Fruit fly (Drosophila melanogaster) whole organism, embryonic: Measurements from ENCODE around the gene CG5399.

ENCODE experiments used
- Atf6 ChIP-seq: fragments of 200-800 bp; sonication (Bioruptor generic); IDR thresholded peaks from 2 replicates; pipeline ENCODE4 v1.3.6; 2022; ENCODE audit warnings: missing biosample characterization, missing genetic modification characterization
- BEAF-32 ChIP-seq: fragments of 200-800 bp; sonication (Bioruptor generic); optimal IDR thresholded peaks from 3 replicates; lab custom pipeline; 2017; ENCODE audit warnings: missing biosample characterization, missing genetic modification characterization, mild to moderate bottlenecking, moderate library complexity, missing genetic modification reagents
- CG10267 ChIP-seq: fragments of 200-800 bp; sonication (Bioruptor generic); optimal IDR thresholded peaks from 2 replicates; lab custom pipeline; 2018; ENCODE audit warnings: missing biosample characterization, mild to moderate bottlenecking, missing genetic modification characterization, moderate library complexity
- CG10274 ChIP-seq: fragments of 200-800 bp; sonication (Bioruptor generic); optimal IDR thresholded peaks from 3 replicates; lab custom pipeline; 2017; ENCODE audit warnings: missing biosample characterization, mild to moderate bottlenecking, missing genetic modification characterization
- CG11247 ChIP-seq: fragments of 200-800 bp; sonication (Bioruptor generic); IDR thresholded peaks from 2 replicates; pipeline ENCODE4 v1.3.6; 2022; ENCODE audit warnings: missing biosample characterization, missing genetic modification characterization
- CG11398 ChIP-seq: fragments of 200-800 bp; sonication (Bioruptor generic); optimal IDR thresholded peaks from 2 replicates; lab custom pipeline; 2016; ENCODE audit warnings: missing biosample characterization, missing genetic modification characterization
- CG13296 ChIP-seq: fragments of 200-800 bp; sonication (Bioruptor generic); optimal IDR thresholded peaks from 3 replicates; lab custom pipeline; 2018; ENCODE audit warnings: missing biosample characterization, mild to moderate bottlenecking, missing genetic modification characterization
- CG14441 ChIP-seq: fragments of 200-800 bp; sonication (Bioruptor generic); IDR thresholded peaks from 2 replicates; pipeline ENCODE4 v1.3.6; 2022; ENCODE audit warnings: missing biosample characterization, missing genetic modification characterization
- CG14860 ChIP-seq: fragments of 200-800 bp; sonication (Bioruptor generic); IDR thresholded peaks from 3 replicates; pipeline ENCODE4 v1.3.6; 2022; ENCODE audit warnings: missing biosample characterization, missing genetic modification characterization; ENCODE audit not compliant: partially characterized antibody
- CG15011 ChIP-seq: fragments of 200-800 bp; sonication (Bioruptor generic); optimal IDR thresholded peaks from 3 replicates; lab custom pipeline; 2018; ENCODE audit warnings: missing biosample characterization, mild to moderate bottlenecking, missing genetic modification characterization
- CG15514 ChIP-seq: fragments of 200-800 bp; sonication (Bioruptor generic); optimal IDR thresholded peaks from 3 replicates; lab custom pipeline; 2017; ENCODE audit warnings: missing biosample characterization, missing genetic modification characterization, mild to moderate bottlenecking, moderate library complexity, missing genetic modification reagents
- CG2129 ChIP-seq: fragments of 200-800 bp; sonication (Bioruptor generic); IDR thresholded peaks from 2 replicates; pipeline ENCODE4 v1.3.6; 2022; ENCODE audit warnings: missing biosample characterization, missing genetic modification characterization; ENCODE audit not compliant: partially characterized antibody
- CG2199 ChIP-seq: fragments of 200-800 bp; sonication (Bioruptor generic); IDR thresholded peaks from 3 replicates; pipeline ENCODE4 v1.3.6; 2022; ENCODE audit warnings: missing biosample characterization, missing genetic modification characterization
- CG2889 ChIP-seq: fragments of 200-800 bp; sonication (Bioruptor generic); IDR thresholded peaks from 3 replicates; pipeline ENCODE4 v1.3.6; 2022; ENCODE audit warnings: missing biosample characterization, missing genetic modification characterization
- CG3407 ChIP-seq: fragments of 200-800 bp; sonication (Bioruptor generic); optimal IDR thresholded peaks from 2 replicates; lab custom pipeline; 2018; ENCODE audit warnings: missing biosample characterization, mild to moderate bottlenecking, missing genetic modification characterization
- CG4404 ChIP-seq: fragments of 200-800 bp; sonication (Bioruptor generic); IDR thresholded peaks from 2 replicates; pipeline ENCODE4 v1.3.6; 2022; ENCODE audit warnings: missing biosample characterization, missing genetic modification characterization
- CG7372 ChIP-seq: fragments of 200-800 bp; sonication (Bioruptor generic); IDR thresholded peaks from 2 replicates; pipeline ENCODE4 v1.3.6; 2022; ENCODE audit warnings: missing biosample characterization, missing genetic modification characterization
- CG7928 ChIP-seq: fragments of 200-800 bp; sonication (Bioruptor generic); optimal IDR thresholded peaks from 2 replicates; lab custom pipeline; 2017; ENCODE audit warnings: missing biosample characterization, mild to moderate bottlenecking, missing genetic modification characterization
- CG7987 ChIP-seq: fragments of 200-800 bp; sonication (Bioruptor generic); optimal IDR thresholded peaks from 2 replicates; lab custom pipeline; 2018; ENCODE audit warnings: missing biosample characterization, mild to moderate bottlenecking, missing genetic modification characterization, moderate library complexity
- CG8089 ChIP-seq: fragments of 200-800 bp; sonication (Bioruptor generic); optimal IDR thresholded peaks from 3 replicates; lab custom pipeline; 2016; ENCODE audit warnings: missing biosample characterization, missing genetic modification characterization
- CG9437 ChIP-seq: fragments of 200-800 bp; sonication (Bioruptor generic); optimal IDR thresholded peaks from 2 replicates; lab custom pipeline; 2018; ENCODE audit warnings: missing biosample characterization, mild to moderate bottlenecking, missing genetic modification characterization
- CHES-1-like ChIP-seq: fragments of 200-800 bp; sonication (Bioruptor generic); optimal IDR thresholded peaks from 2 replicates; lab custom pipeline; 2016; ENCODE audit warnings: missing biosample characterization, missing genetic modification characterization
- CkIIα-i1 ChIP-seq: fragments of 200-800 bp; sonication (Bioruptor generic); IDR thresholded peaks from 2 replicates; pipeline ENCODE4 v1.3.6; 2022; ENCODE audit warnings: missing biosample characterization, missing genetic modification characterization
- Hmx ChIP-seq: fragments of 200-800 bp; sonication (Bioruptor generic); optimal IDR thresholded peaks from 2 replicates; lab custom pipeline; 2016; ENCODE audit warnings: missing biosample characterization, missing genetic modification characterization
- Hr3 ChIP-seq: fragments of 200-800 bp; sonication (Bioruptor generic); optimal IDR thresholded peaks from 3 replicates; lab custom pipeline; 2016; ENCODE audit warnings: missing biosample characterization, missing genetic modification characterization
- MTF-1 ChIP-seq: fragments of 200-800 bp; sonication (Bioruptor generic); optimal IDR thresholded peaks from 2 replicates; lab custom pipeline; 2018; ENCODE audit warnings: missing biosample characterization, mild to moderate bottlenecking, missing genetic modification characterization, borderline replicate concordance
- Med ChIP-seq: fragments of 200-800 bp; sonication (Bioruptor generic); peaks from one replicate; lab custom pipeline; 2016; ENCODE audit warnings: missing biosample characterization, missing genetic modification characterization, mild to moderate bottlenecking, inconsistent platforms, moderate library complexity
- Mes4 ChIP-seq: fragments of 200-800 bp; sonication (Bioruptor generic); optimal IDR thresholded peaks from 2 replicates; lab custom pipeline; 2016; ENCODE audit warnings: missing biosample characterization, missing genetic modification characterization
- Myb ChIP-seq: fragments of 200-800 bp; sonication (Bioruptor generic); optimal IDR thresholded peaks from 2 replicates; lab custom pipeline; 2016; ENCODE audit warnings: missing biosample characterization, missing genetic modification characterization
- Nf-YC ChIP-seq: fragments of 200-800 bp; optimal IDR thresholded peaks from 3 replicates; lab custom pipeline; 2019; ENCODE audit warnings: missing biosample characterization, mild to moderate bottlenecking, missing genetic modification characterization, moderate library complexity
- Poxn ChIP-seq: fragments of 200-800 bp; sonication (Bioruptor generic); IDR thresholded peaks from 2 replicates; pipeline ENCODE4 v1.3.6; 2022; ENCODE audit warnings: missing biosample characterization, missing genetic modification characterization
- ac ChIP-seq: fragments of 200-800 bp; sonication (Bioruptor generic); optimal IDR thresholded peaks from 3 replicates; lab custom pipeline; 2017; ENCODE audit warnings: missing biosample characterization, mild to moderate bottlenecking, missing genetic modification characterization
- az2 ChIP-seq: fragments of 200-800 bp; sonication (Bioruptor generic); optimal IDR thresholded peaks from 3 replicates; lab custom pipeline; 2016; ENCODE audit warnings: missing biosample characterization, missing genetic modification characterization
- chinmo ChIP-seq: fragments of 200-800 bp; sonication (Bioruptor generic); IDR thresholded peaks from 4 replicates; pipeline ENCODE4 v1.3.6; 2022; ENCODE audit warnings: missing biosample characterization, missing genetic modification characterization; ENCODE audit not compliant: partially characterized antibody
- chm ChIP-seq: fragments of 200-800 bp; sonication (Bioruptor generic); IDR thresholded peaks from 2 replicates; pipeline ENCODE4 v1.3.6; 2022; ENCODE audit warnings: missing biosample characterization, missing genetic modification characterization
- fd3F ChIP-seq: fragments of 200-800 bp; sonication (Bioruptor generic); optimal IDR thresholded peaks from 2 replicates; lab custom pipeline; 2018; ENCODE audit warnings: missing biosample characterization, mild to moderate bottlenecking, missing genetic modification characterization, moderate library complexity
- gcm ChIP-seq: fragments of 200-800 bp; sonication (Bioruptor generic); optimal IDR thresholded peaks from 2 replicates; lab custom pipeline; 2019; ENCODE audit warnings: missing biosample characterization, mild to moderate bottlenecking, missing genetic modification characterization, moderate library complexity
- hb ChIP-seq: fragments of 200-800 bp; sonication (Bioruptor generic); IDR thresholded peaks from 3 replicates; pipeline ENCODE4 v1.3.6; 2022; ENCODE audit warnings: missing biosample characterization, missing genetic modification characterization; ENCODE audit not compliant: partially characterized antibody
- lab ChIP-seq: fragments of 200-800 bp; sonication (Bioruptor generic); optimal IDR thresholded peaks from 3 replicates; lab custom pipeline; 2017; ENCODE audit warnings: missing biosample characterization, missing genetic modification characterization, mild to moderate bottlenecking, moderate library complexity, missing genetic modification reagents
- mld ChIP-seq: fragments of 200-800 bp; sonication (Bioruptor generic); IDR thresholded peaks from 3 replicates; pipeline ENCODE4 v1.3.6; 2022; ENCODE audit warnings: missing biosample characterization, missing genetic modification characterization; ENCODE audit not compliant: partially characterized antibody
- oc ChIP-seq: fragments of 200-800 bp; sonication (Bioruptor generic); optimal IDR thresholded peaks from 2 replicates; lab custom pipeline; 2018; ENCODE audit warnings: missing biosample characterization, mild to moderate bottlenecking, missing genetic modification characterization, moderate library complexity
- p53 ChIP-seq: fragments of 200-800 bp; sonication (Bioruptor generic); optimal IDR thresholded peaks from 2 replicates; lab custom pipeline; 2016; ENCODE audit warnings: missing biosample characterization, missing genetic modification characterization
- pnt ChIP-seq: fragments of 200-800 bp; sonication (Bioruptor generic); optimal IDR thresholded peaks from 3 replicates; lab custom pipeline; 2016; ENCODE audit warnings: missing biosample characterization, missing genetic modification characterization
- pros ChIP-seq: fragments of 200-800 bp; sonication (Bioruptor generic); optimal IDR thresholded peaks from 3 replicates; lab custom pipeline; 2019; ENCODE audit warnings: missing biosample characterization, mild to moderate bottlenecking, missing genetic modification characterization, moderate library complexity
- pzg ChIP-seq: fragments of 200-800 bp; sonication (Bioruptor generic); optimal IDR thresholded peaks from 3 replicates; lab custom pipeline; 2018; ENCODE audit warnings: missing biosample characterization, mild to moderate bottlenecking, missing genetic modification characterization, moderate library complexity
- repo ChIP-seq: fragments of 200-800 bp; sonication (Bioruptor generic); optimal IDR thresholded peaks from 2 replicates; lab custom pipeline; 2016; ENCODE audit warnings: missing biosample characterization, missing genetic modification characterization
- sens-2 ChIP-seq: fragments of 200-800 bp; sonication (Bioruptor generic); IDR thresholded peaks from 2 replicates; pipeline ENCODE4 v1.3.6; 2022; ENCODE audit warnings: missing biosample characterization, missing genetic modification characterization
- sna ChIP-seq: fragments of 200-800 bp; sonication (Bioruptor generic); IDR thresholded peaks from 2 replicates; pipeline ENCODE4 v1.3.6; 2022; ENCODE audit warnings: missing biosample characterization, missing genetic modification characterization; ENCODE audit not compliant: partially characterized antibody
- tna ChIP-seq: fragments of 200-800 bp; sonication (Bioruptor generic); IDR thresholded peaks from 2 replicates; pipeline ENCODE4 v1.3.6; 2022; ENCODE audit warnings: missing biosample characterization, missing genetic modification characterization; ENCODE audit not compliant: partially characterized antibody
- unc-4 ChIP-seq: fragments of 200-800 bp; sonication (Bioruptor generic); IDR thresholded peaks from 2 replicates; pipeline ENCODE4 v1.3.6; 2022; ENCODE audit warnings: missing biosample characterization, missing genetic modification characterization; ENCODE audit not compliant: partially characterized antibody

The CG5399 gene

dm6 chr3R:15665962-15666361 lies 29.1 kb upstream of the CG5399 start, which contains the start of gene pxb (continued):
- TF ChIP-seq ac (GFP tag; lab: Kevin White, UChicago) (peak; percentile 49), Nf-YC (peak; percentile 17), CG4404 (GFP tag; lab: Robert Waterston, UW) (no peak), pros (peak; percentile 61), tna (GFP tag; lab: Robert Waterston, UW) (peak; percentile 46; the same call in 1 of the 2 replicates), sens-2 (GFP tag; lab: Robert Waterston, UW) (0 out of 2 replicates have a peak, but pooled peaks have one; percentile 21), CG11247 (no peak), Hmx (GFP tag; lab: Kevin White, UChicago) (no peak), mld (peak; percentile 64; the same call in 1 of the 3 replicates), gcm (GFP tag; lab: Kevin White, UChicago) (peak; percentile 20), Mes4 (GFP tag; lab: Kevin White, UChicago) (no peak), CG11398 (GFP tag; lab: Kevin White, UChicago) (peak; percentile 39), CG7928 (GFP tag; lab: Kevin White, UChicago) (no peak), CG10267 (tag; lab: Kevin White, UChicago) (peak; percentile 0), MTF-1 (GFP tag; lab: Kevin White, UChicago) (peak; percentile 0), CG7987 (no peak), chinmo (GFP tag; lab: Robert Waterston, UW) (peak; percentile 86; the same call in 3 of the 4 replicates), CG2889 (no peak), Hr3 (GFP tag; lab: Kevin White, UChicago) (no peak), repo (GFP tag; lab: Kevin White, UChicago) (no peak), az2 (GFP tag; lab: Kevin White, UChicago) (no peak), chm (GFP tag; lab: Robert Waterston, UW) (peak; percentile 92), Atf6 (GFP tag; lab: Robert Waterston, UW) (no peak), Poxn (GFP tag; lab: Robert Waterston, UW) (no peak), unc-4 (GFP tag; lab: Robert Waterston, UW) (no peak), CG14860 (GFP tag; lab: Robert Waterston, UW) (no peak), hb (GFP tag; lab: Robert Waterston, UW) (no peak), BEAF-32 (no peak), Myb (no peak), oc (peak; percentile 84), CG14441 (no peak), pnt (no peak), CG10274 (GFP tag; lab: Kevin White, UChicago) (no peak), CHES-1-like (GFP tag; lab: Kevin White, UChicago) (no peak), Med (GFP tag; lab: Kevin White, UChicago) (peak; percentile 85), CG3407 (no peak), sna (GFP tag; lab: Robert Waterston, UW) (0 out of 2 replicates have a peak, but pooled peaks have one; percentile 32), CG15514 (GFP tag; lab: Kevin White, UChicago) (no peak), CkIIα-i1 (no peak), CG15011 (GFP tag; lab: Kevin White, UChicago) (no peak), CG8089 (GFP tag; lab: Kevin White, UChicago) (no peak), p53 (GFP tag; lab: Kevin White, UChicago) (no peak), lab (GFP tag; lab: Kevin White, UChicago) (peak; percentile 2), CG2129 (GFP tag; lab: Robert Waterston, UW) (no peak), pzg (GFP tag; lab: Kevin White, UChicago) (no peak), CG7372 (GFP tag; lab: Robert Waterston, UW) (no peak), fd3F (GFP tag; lab: Kevin White, UChicago) (no peak), CG13296 (GFP tag; lab: Kevin White, UChicago) (no peak), CG2199 (GFP tag; lab: Robert Waterston, UW) (peak; percentile 98), CG9437 (GFP tag; lab: Kevin White, UChicago) (no peak)
